Worm (Caenorhabditis elegans) whole organism, L1 larva: Measurements from ENCODE around the gene mtm-3.
A peak's percentile ranks its signal among the peaks of the same experiment; 100 is the strongest.

ENCODE experiments used
- alr-1 ChIP-seq: fragments of 200-800 bp; sonication (Bioruptor generic); optimal IDR thresholded peaks from 2 replicates; lab custom pipeline; 2018; ENCODE audit warnings: borderline replicate concordance, mild to moderate bottlenecking, missing genetic modification characterization, missing compliant biosample characterization
- aly-2 ChIP-seq: fragments of 150-350 bp; optimal IDR thresholded peaks from 2 replicates; lab custom pipeline; 2014; ENCODE audit warnings: missing biosample characterization, missing genetic modification characterization
- ama-1 ChIP-seq: fragments of 150-350 bp; optimal IDR thresholded peaks from 2 replicates; lab custom pipeline; 2014
- blmp-1 ChIP-seq: fragments of 150-350 bp; optimal IDR thresholded peaks from 2 replicates; lab custom pipeline; 2014; ENCODE audit warnings: missing biosample characterization, missing genetic modification characterization
- egl-27 ChIP-seq, 2 experiments: fragments of 150-350 bp in 1 of 2; sonication (generic microtip); optimal IDR thresholded peaks; 3 replicates each; lab custom pipeline; 2017 to 2018; ENCODE audit warnings: missing biosample characterization in 2 of 2, missing genetic modification characterization in 2 of 2, missing genetic modification reagents in 2 of 2
- lin-13 ChIP-seq: fragments of 150-350 bp; optimal IDR thresholded peaks from 2 replicates; lab custom pipeline; 2014; ENCODE audit warnings: missing biosample characterization, missing genetic modification reagents, missing genetic modification characterization
- mab-9 ChIP-seq: fragments of 200-800 bp; sonication (Bioruptor generic); IDR thresholded peaks from 2 replicates; pipeline ENCODE4 v1.3.6; 2022; ENCODE audit warnings: missing genetic modification reagents, missing genetic modification characterization, missing compliant biosample characterization
- mdl-1 ChIP-seq, 2 experiments: fragments of 150-350 bp; optimal IDR thresholded peaks; 2 replicates each; lab custom pipeline; 2014 to 2017; ENCODE audit warnings: missing biosample characterization in 2 of 2, missing genetic modification characterization in 2 of 2, inconsistent platforms in 1 of 2
- nhr-12 ChIP-seq: sonication (generic microtip); optimal IDR thresholded peaks from 2 replicates; lab custom pipeline; 2017; ENCODE audit warnings: missing biosample characterization, missing genetic modification characterization
- nhr-28 ChIP-seq: fragments of 150-350 bp; optimal IDR thresholded peaks from 2 replicates; lab custom pipeline; 2014; ENCODE audit warnings: missing biosample characterization, missing genetic modification characterization
- snpc-4 ChIP-seq: fragments of 150-350 bp; optimal IDR thresholded peaks from 2 replicates; lab custom pipeline; 2014; ENCODE audit warnings: missing biosample characterization, missing genetic modification characterization
- tbx-2 ChIP-seq: sonication (generic microtip); optimal IDR thresholded peaks from 2 replicates; lab custom pipeline; 2016; ENCODE audit warnings: missing genetic modification characterization, missing compliant biosample characterization
- zag-1 ChIP-seq: fragments of 150-350 bp; optimal IDR thresholded peaks from 2 replicates; lab custom pipeline; 2014; ENCODE audit warnings: missing biosample characterization, missing genetic modification characterization

- TF ChIP-seq egl-27 (tag; optimal IDR thresholded peaks at IDR 0.05; lab: Kevin White, UChicago) = no peak
- no peak for TF ChIP-seq ama-1
- TF ChIP-seq snpc-4 (tag; lab: Kevin White, UChicago) = no peak
- no peak for TF ChIP-seq lin-13
- TF ChIP-seq blmp-1 (tag; lab: Kevin White, UChicago) = peak; percentile 25
- no peak for TF ChIP-seq mab-9 (GFP tag; lab: Robert Waterston, UW)
- no peak for TF ChIP-seq nhr-12
- TF ChIP-seq alr-1 = no peak
- no peak for TF ChIP-seq zag-1 (tag; lab: Kevin White, UChicago)
- no peak for TF ChIP-seq nhr-28 (tag; lab: Kevin White, UChicago)
- no peak for TF ChIP-seq mdl-1 (tag; optimal IDR thresholded peaks at IDR 0.05; lab: Kevin White, UChicago)
- no peak for TF ChIP-seq aly-2 (tag; lab: Kevin White, UChicago)
- no peak for TF ChIP-seq tbx-2 (tag; lab: Kevin White, UChicago)
Measured at ce11 chrIII:3812369-3812993, 12.2 kb upstream of the mtm-3 start.
